Worm (Caenorhabditis elegans): ENCODE data around the gene ZK836.3.

ZK836.3 gene

DNA sequence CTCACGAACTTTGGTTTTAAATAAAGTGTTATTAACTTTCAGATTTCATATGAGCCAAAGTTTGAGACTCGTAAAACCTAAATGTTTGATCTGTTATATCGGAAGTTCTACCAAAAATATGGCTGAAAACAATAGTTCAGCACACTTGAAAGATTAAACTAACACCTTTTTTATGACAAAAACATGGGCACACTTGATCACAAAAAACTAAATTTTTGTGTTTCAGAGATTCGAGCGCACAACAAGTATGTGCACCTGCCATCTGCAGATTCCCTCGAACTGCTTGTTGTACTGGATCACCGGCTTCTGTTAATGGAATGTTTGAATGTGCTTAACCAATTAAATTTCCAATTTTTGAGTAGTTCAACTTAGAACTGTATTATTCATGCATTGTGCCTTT, 42.0 kb downstream of the ZK836.3 start:
- TF ChIP-seq flt-1 (GFP tag; IDR thresholded peaks at IDR 0.05) (no peak), scrt-1 (GFP tag; IDR thresholded peaks at IDR 0.05) (no peak), sea-1 (GFP tag; conservative IDR thresholded peaks at IDR 0.05) (no peak), hmg-4 (GFP tag; optimal IDR thresholded peaks at IDR 0.05) (no peak), hmbx-1 (tag; optimal IDR thresholded peaks at IDR 0.05) (no peak), pes-1 (GFP tag; IDR thresholded peaks at IDR 0.05) (no peak)

DNA sequence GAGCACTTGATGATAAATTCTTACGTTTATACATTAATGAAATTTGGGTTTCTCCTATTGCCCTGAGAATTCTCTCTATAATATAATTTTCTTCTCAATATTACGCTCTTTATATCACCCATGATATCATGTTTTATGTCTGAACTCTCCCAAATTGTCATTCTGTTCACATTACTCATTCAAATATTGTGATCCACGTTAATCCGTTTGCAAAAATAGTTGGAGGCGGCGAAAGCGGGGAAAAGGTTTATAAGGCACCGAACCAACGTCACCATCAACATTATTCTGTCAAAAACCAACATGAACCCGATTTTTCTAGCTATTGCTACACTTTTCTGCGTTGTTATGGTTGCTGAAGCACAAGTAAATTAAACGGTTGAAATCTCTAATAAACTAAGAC, 42.9 kb downstream of the ZK836.3 start, which contains the start of gene C27A7.8:
TSS of gene C27A7.8 (plus strand) at position 301 of the 400 bp plus-strand sequence.
- no peak for TF ChIP-seq hmg-4 (GFP tag; optimal IDR thresholded peaks at IDR 0.05)
- no peak for TF ChIP-seq tbx-11 (GFP tag; IDR thresholded peaks at IDR 0.05)
- TF ChIP-seq F13C5.2 (tag; optimal IDR thresholded peaks at IDR 0.05), result no peak
- no peak for TF ChIP-seq pes-1 (GFP tag; IDR thresholded peaks at IDR 0.05)
- no peak for TF ChIP-seq ceh-13 (GFP tag; optimal IDR thresholded peaks at IDR 0.05)
- no peak for TF ChIP-seq hmbx-1 (tag; optimal IDR thresholded peaks at IDR 0.05)
- no peak for TF ChIP-seq hnd-1 (tag; optimal IDR thresholded peaks at IDR 0.05)
- TF ChIP-seq B0310.2 (tag; optimal IDR thresholded peaks at IDR 0.05), result no peak
- TF ChIP-seq tra-4 (tag; optimal IDR thresholded peaks at IDR 0.05), result no peak
- TF ChIP-seq flt-1 (GFP tag; IDR thresholded peaks at IDR 0.05), result no peak
- TF ChIP-seq ama-1 (optimal IDR thresholded peaks at IDR 0.05), result no peak
- no peak for TF ChIP-seq tbx-37 (GFP tag; conservative IDR thresholded peaks at IDR 0.05)
- no peak for TF ChIP-seq ets-7 (tag; optimal IDR thresholded peaks at IDR 0.05)
- TF ChIP-seq scrt-1 (GFP tag; IDR thresholded peaks at IDR 0.05), result no peak
- no peak for TF ChIP-seq ceh-36 (tag; optimal IDR thresholded peaks at IDR 0.05)

DNA sequence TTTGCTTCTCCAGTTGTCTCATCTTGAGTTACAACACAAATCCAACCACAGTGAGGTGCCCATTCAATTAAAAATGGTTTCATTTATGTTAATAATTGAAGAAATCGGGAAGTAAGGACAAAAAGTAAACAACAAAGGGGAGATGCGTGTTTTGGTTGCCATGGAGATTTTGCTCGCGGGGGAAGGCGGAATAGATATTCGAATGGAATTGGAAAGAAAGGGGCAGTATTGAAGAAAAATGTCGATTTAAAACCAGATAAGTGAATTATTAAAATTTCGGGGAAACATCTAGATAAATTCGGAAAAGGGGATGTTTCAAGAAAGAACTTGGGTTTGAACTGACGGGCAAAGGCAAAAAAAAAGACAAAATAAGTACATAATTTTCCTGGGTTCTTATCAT, 45.1 kb downstream of the ZK836.3 start, which contains the start of gene che-11:
TSS of gene che-11 (minus strand) at position 101 of the 400 bp plus-strand sequence.
- no peak for TF ChIP-seq hmbx-1 (tag; optimal IDR thresholded peaks at IDR 0.05)
- no peak for TF ChIP-seq hmg-4 (GFP tag; optimal IDR thresholded peaks at IDR 0.05)
- TF ChIP-seq hnd-1 (tag; optimal IDR thresholded peaks at IDR 0.05), result no peak
- TF ChIP-seq pes-1 (GFP tag; IDR thresholded peaks at IDR 0.05), result no peak
- TF ChIP-seq tra-4 (tag; optimal IDR thresholded peaks at IDR 0.05), result no peak
- TF ChIP-seq tbx-11 (GFP tag; IDR thresholded peaks at IDR 0.05), result no peak
- TF ChIP-seq ets-7 (tag; optimal IDR thresholded peaks at IDR 0.05), result no peak
- no peak for TF ChIP-seq sea-1 (GFP tag; conservative IDR thresholded peaks at IDR 0.05)
- no peak for TF ChIP-seq aly-1 (tag; optimal IDR thresholded peaks at IDR 0.05)
- no peak for TF ChIP-seq ama-1 (optimal IDR thresholded peaks at IDR 0.05)
- TF ChIP-seq ceh-36 (tag; optimal IDR thresholded peaks at IDR 0.05), result no peak
- TF ChIP-seq tbx-37 (GFP tag; conservative IDR thresholded peaks at IDR 0.05), result no peak
- no peak for TF ChIP-seq scrt-1 (GFP tag; IDR thresholded peaks at IDR 0.05)
- TF ChIP-seq flt-1 (GFP tag; IDR thresholded peaks at IDR 0.05), result no peak
